Worm (Caenorhabditis elegans) whole organism, mixed stage, embryonic: ENCODE results near the gene sdz-13.

Experiments
- blmp-1 ChIP-seq: fragments of 150-350 bp; optimal IDR thresholded peaks from 2 replicates; lab custom pipeline; 2014; ENCODE audit warnings: missing biosample characterization, missing genetic modification characterization
- lsy-2 ChIP-seq: fragments of 150-350 bp; optimal IDR thresholded peaks from 2 replicates; lab custom pipeline; 2014; ENCODE audit warnings: missing biosample characterization, missing genetic modification characterization
- nhr-76 ChIP-seq: sonication (generic microtip); optimal IDR thresholded peaks from 2 replicates; lab custom pipeline; 2017; ENCODE audit warnings: missing biosample characterization, missing genetic modification characterization
- unc-62 ChIP-seq: fragments of 150-350 bp; optimal IDR thresholded peaks from 2 replicates; lab custom pipeline; 2014; ENCODE audit warnings: missing biosample characterization, missing genetic modification reagents, missing genetic modification characterization

- TF ChIP-seq nhr-76 (tag; lab: Kevin White, UChicago): no peak
- no peak for TF ChIP-seq lsy-2 (tag; lab: Kevin White, UChicago)
- TF ChIP-seq unc-62: no peak
- TF ChIP-seq blmp-1 (tag; lab: Kevin White, UChicago): no peak
Measured at ce11 chrIV:10858300-10859016, 21.0 kb downstream of the sdz-13 start, which contains the start of the genes T11G6.2 and hars-1.
